Fruit fly (Drosophila melanogaster) whole organism, embryonic: ENCODE results near the gene CG5386.

Experiments used
- Aef1 ChIP-seq: fragments of 200-800 bp; sonication (Bioruptor generic); IDR thresholded peaks from 3 replicates; pipeline ENCODE4 v1.3.6; 2022; ENCODE audit warnings: missing biosample characterization, missing genetic modification characterization
- BEAF-32 ChIP-seq: fragments of 200-800 bp; sonication (Bioruptor generic); optimal IDR thresholded peaks from 3 replicates; lab custom pipeline; 2017; ENCODE audit warnings: missing biosample characterization, missing genetic modification characterization, mild to moderate bottlenecking, moderate library complexity, missing genetic modification reagents
- Blimp-1 ChIP-seq: fragments of 200-800 bp; sonication (Bioruptor generic); optimal IDR thresholded peaks from 3 replicates; lab custom pipeline; 2018; ENCODE audit warnings: missing biosample characterization, missing genetic modification characterization, mild to moderate bottlenecking, moderate library complexity, missing genetic modification reagents
- C15 ChIP-seq: fragments of 200-800 bp; sonication (Bioruptor generic); IDR thresholded peaks from 3 replicates; pipeline ENCODE4 v1.3.6; 2022; ENCODE audit warnings: missing biosample characterization, missing genetic modification characterization
- CG12391 ChIP-seq: fragments of 200-800 bp; sonication (Bioruptor generic); optimal IDR thresholded peaks from 3 replicates; lab custom pipeline; 2018; ENCODE audit warnings: missing biosample characterization, mild to moderate bottlenecking, missing genetic modification characterization, moderate library complexity
- CG13287 ChIP-seq: fragments of 200-800 bp; sonication (Bioruptor generic); IDR thresholded peaks from 2 replicates; pipeline ENCODE4 v1.3.6; 2022; ENCODE audit warnings: missing biosample characterization, missing genetic modification characterization; ENCODE audit not compliant: partially characterized antibody
- CG14860 ChIP-seq: fragments of 200-800 bp; sonication (Bioruptor generic); IDR thresholded peaks from 3 replicates; pipeline ENCODE4 v1.3.6; 2022; ENCODE audit warnings: missing biosample characterization, missing genetic modification characterization; ENCODE audit not compliant: partially characterized antibody
- CG17829 ChIP-seq: fragments of 200-800 bp; optimal IDR thresholded peaks from 2 replicates; lab custom pipeline; 2019; ENCODE audit warnings: missing biosample characterization, mild to moderate bottlenecking, missing genetic modification characterization, moderate library complexity
- CG1792 ChIP-seq: fragments of 200-800 bp; sonication (Bioruptor generic); optimal IDR thresholded peaks from 2 replicates; lab custom pipeline; 2016; ENCODE audit warnings: missing biosample characterization, missing genetic modification characterization
- CG18619 ChIP-seq: fragments of 200-800 bp; sonication (Bioruptor generic); optimal IDR thresholded peaks from 3 replicates; lab custom pipeline; 2017; ENCODE audit warnings: missing biosample characterization, mild to moderate bottlenecking, missing genetic modification characterization
- CG2678 ChIP-seq: fragments of 200-800 bp; sonication (Bioruptor generic); optimal IDR thresholded peaks from 3 replicates; lab custom pipeline; 2019; ENCODE audit warnings: missing biosample characterization, mild to moderate bottlenecking, missing genetic modification characterization, moderate library complexity
- CG2712 ChIP-seq: fragments of 200-800 bp; optimal IDR thresholded peaks from 3 replicates; lab custom pipeline; 2019; ENCODE audit warnings: missing biosample characterization, mild to moderate bottlenecking, missing genetic modification characterization, moderate library complexity
- CG4617 ChIP-seq: fragments of 200-800 bp; sonication (Bioruptor generic); optimal IDR thresholded peaks from 3 replicates; lab custom pipeline; 2016; ENCODE audit warnings: missing biosample characterization, missing genetic modification characterization, borderline replicate concordance
- CG4730 ChIP-seq: fragments of 200-800 bp; sonication (Bioruptor generic); IDR thresholded peaks from 2 replicates; pipeline ENCODE4 v1.3.6; 2022; ENCODE audit warnings: missing biosample characterization, missing genetic modification characterization
- CG6654 ChIP-seq: fragments of 200-800 bp; sonication (Bioruptor generic); optimal IDR thresholded peaks from 2 replicates; lab custom pipeline; 2017; ENCODE audit warnings: missing biosample characterization, mild to moderate bottlenecking, missing genetic modification characterization
- CG7786 ChIP-seq: fragments of 200-800 bp; sonication (Bioruptor generic); optimal IDR thresholded peaks from 2 replicates; lab custom pipeline; 2016; ENCODE audit warnings: missing biosample characterization, missing genetic modification characterization
- CG8924 ChIP-seq: fragments of 200-800 bp; optimal IDR thresholded peaks from 3 replicates; lab custom pipeline; 2019; ENCODE audit warnings: missing biosample characterization, mild to moderate bottlenecking, missing genetic modification characterization, moderate library complexity
- CG9797 ChIP-seq: fragments of 200-800 bp; sonication (Bioruptor generic); optimal IDR thresholded peaks from 3 replicates; lab custom pipeline; 2018; ENCODE audit warnings: missing biosample characterization, mild to moderate bottlenecking, missing genetic modification characterization
- CkIIα-i1 ChIP-seq: fragments of 200-800 bp; sonication (Bioruptor generic); IDR thresholded peaks from 2 replicates; pipeline ENCODE4 v1.3.6; 2022; ENCODE audit warnings: missing biosample characterization, missing genetic modification characterization
- D19A ChIP-seq: fragments of 200-800 bp; optimal IDR thresholded peaks from 3 replicates; lab custom pipeline; 2019; ENCODE audit warnings: missing biosample characterization, mild to moderate bottlenecking, missing genetic modification characterization, moderate library complexity
- Doc2 ChIP-seq: fragments of 200-800 bp; sonication (Bioruptor generic); IDR thresholded peaks from 2 replicates; pipeline ENCODE4 v1.3.6; 2022; ENCODE audit warnings: missing biosample characterization, missing genetic modification characterization
- Fer3 ChIP-seq: fragments of 200-800 bp; sonication (Bioruptor generic); optimal IDR thresholded peaks from 2 replicates; lab custom pipeline; 2018; ENCODE audit warnings: missing biosample characterization, mild to moderate bottlenecking, missing genetic modification characterization, moderate library complexity
- H2.0 ChIP-seq: fragments of 200-800 bp; sonication (Bioruptor generic); IDR thresholded peaks from 2 replicates; pipeline ENCODE4 v1.3.6; 2022; ENCODE audit warnings: missing biosample characterization, missing genetic modification characterization
- HLHmδ ChIP-seq: fragments of 200-800 bp; sonication (Bioruptor generic); optimal IDR thresholded peaks from 2 replicates; lab custom pipeline; 2018; ENCODE audit warnings: missing biosample characterization, mild to moderate bottlenecking, missing genetic modification characterization, moderate library complexity
- HmgD ChIP-seq: fragments of 200-800 bp; sonication (Bioruptor generic); optimal IDR thresholded peaks from 3 replicates; lab custom pipeline; 2016; ENCODE audit warnings: missing biosample characterization, missing genetic modification characterization
- HmgZ ChIP-seq: fragments of 200-800 bp; sonication (Bioruptor generic); optimal IDR thresholded peaks from 2 replicates; lab custom pipeline; 2018; ENCODE audit warnings: missing biosample characterization, mild to moderate bottlenecking, missing genetic modification characterization
- Myb ChIP-seq: fragments of 200-800 bp; sonication (Bioruptor generic); optimal IDR thresholded peaks from 2 replicates; lab custom pipeline; 2016; ENCODE audit warnings: missing biosample characterization, missing genetic modification characterization
- Nf-YA ChIP-seq: fragments of 200-800 bp; sonication (Bioruptor generic); IDR thresholded peaks from 2 replicates; pipeline ENCODE4 v1.3.6; 2022; ENCODE audit warnings: missing biosample characterization, missing genetic modification characterization
- Nf-YC ChIP-seq: fragments of 200-800 bp; optimal IDR thresholded peaks from 3 replicates; lab custom pipeline; 2019; ENCODE audit warnings: missing biosample characterization, mild to moderate bottlenecking, missing genetic modification characterization, moderate library complexity
- Oaz ChIP-seq: fragments of 200-800 bp; sonication (Bioruptor generic); IDR thresholded peaks from 2 replicates; pipeline ENCODE4 v1.3.6; 2022; ENCODE audit warnings: missing biosample characterization, missing genetic modification characterization
- PHDP ChIP-seq: fragments of 200-800 bp; sonication (Bioruptor generic); optimal IDR thresholded peaks from 3 replicates; lab custom pipeline; 2018; ENCODE audit warnings: missing biosample characterization, mild to moderate bottlenecking, missing genetic modification characterization, moderate library complexity
- Ravus ChIP-seq: fragments of 200-800 bp; sonication (Bioruptor generic); IDR thresholded peaks from 2 replicates; pipeline ENCODE4 v1.3.6; 2022; ENCODE audit warnings: missing biosample characterization, missing genetic modification characterization
- Sox102F ChIP-seq: fragments of 200-800 bp; sonication (Bioruptor generic); optimal IDR thresholded peaks from 2 replicates; lab custom pipeline; 2018; ENCODE audit warnings: missing biosample characterization, mild to moderate bottlenecking, missing genetic modification characterization, moderate library complexity
- Tbp ChIP-seq: fragments of >200 bp; optimal IDR thresholded peaks from 2 replicates; lab custom pipeline; 2018; ENCODE audit warnings: missing biosample characterization, missing genetic modification characterization
- YL-1 ChIP-seq: fragments of 200-800 bp; sonication (Bioruptor generic); optimal IDR thresholded peaks from 3 replicates; lab custom pipeline; 2017; ENCODE audit warnings: missing biosample characterization, mild to moderate bottlenecking, missing genetic modification characterization
- ac ChIP-seq: fragments of 200-800 bp; sonication (Bioruptor generic); optimal IDR thresholded peaks from 3 replicates; lab custom pipeline; 2017; ENCODE audit warnings: missing biosample characterization, mild to moderate bottlenecking, missing genetic modification characterization
- chif ChIP-seq, 2 experiments: fragments of 200-800 bp; sonication (Bioruptor generic); optimal IDR thresholded peaks; 3 replicates each; lab custom pipeline; 2016; ENCODE audit warnings: missing biosample characterization in 2 of 2, missing genetic modification characterization in 2 of 2
- chn ChIP-seq: fragments of 200-800 bp; sonication (Bioruptor generic); optimal IDR thresholded peaks from 2 replicates; lab custom pipeline; 2016; ENCODE audit warnings: missing biosample characterization, missing genetic modification characterization
- dimm ChIP-seq: fragments of 200-800 bp; sonication (Bioruptor generic); IDR thresholded peaks from 2 replicates; pipeline ENCODE4 v1.3.6; 2022; ENCODE audit warnings: missing biosample characterization, missing genetic modification characterization
- grau ChIP-seq: fragments of 200-800 bp; optimal IDR thresholded peaks from 3 replicates; lab custom pipeline; 2019; ENCODE audit warnings: missing biosample characterization, mild to moderate bottlenecking, missing genetic modification characterization, moderate library complexity
- lov ChIP-seq, 2 experiments: fragments of 200-800 bp in 1 of 2; fragments of >200 bp in 1 of 2; sonication (Bioruptor generic) in 1 of 2; IDR thresholded peaks in 1 of 2; optimal IDR thresholded peaks in 1 of 2; 2 replicates in 1 of 2; 3 replicates in 1 of 2; pipeline versions ENCODE4 v1.3.6 to Lab custom; 2017 to 2022; ENCODE audit warnings: missing biosample characterization in 1 of 2, missing genetic modification characterization in 1 of 2
- nerfin-2 ChIP-seq: fragments of 200-800 bp; sonication (Bioruptor generic); IDR thresholded peaks from 2 replicates; pipeline ENCODE4 v1.3.6; 2022; ENCODE audit warnings: missing biosample characterization, missing genetic modification characterization; ENCODE audit not compliant: partially characterized antibody
- pfk ChIP-seq: fragments of 200-800 bp; sonication (Bioruptor generic); optimal IDR thresholded peaks from 2 replicates; lab custom pipeline; 2018; ENCODE audit warnings: missing biosample characterization, mild to moderate bottlenecking, missing genetic modification characterization, moderate library complexity
- pita ChIP-seq: fragments of 200-800 bp; sonication (Bioruptor generic); optimal IDR thresholded peaks from 2 replicates; lab custom pipeline; 2017; ENCODE audit warnings: missing biosample characterization, mild to moderate bottlenecking, missing genetic modification characterization
- so ChIP-seq: fragments of 200-800 bp; sonication (Bioruptor generic); IDR thresholded peaks from 3 replicates; pipeline ENCODE4 v1.3.6; 2022; ENCODE audit warnings: missing biosample characterization, missing genetic modification characterization
- tap ChIP-seq: fragments of 200-800 bp; optimal IDR thresholded peaks from 3 replicates; lab custom pipeline; 2019; ENCODE audit warnings: missing biosample characterization, mild to moderate bottlenecking, missing genetic modification characterization, moderate library complexity
- tx ChIP-seq: fragments of 200-800 bp; sonication (Bioruptor generic); optimal IDR thresholded peaks from 2 replicates; lab custom pipeline; 2016; ENCODE audit warnings: missing biosample characterization, missing genetic modification characterization
- unc-4 ChIP-seq: fragments of 200-800 bp; sonication (Bioruptor generic); IDR thresholded peaks from 2 replicates; pipeline ENCODE4 v1.3.6; 2022; ENCODE audit warnings: missing biosample characterization, missing genetic modification characterization; ENCODE audit not compliant: partially characterized antibody
- vnd ChIP-seq: fragments of 200-800 bp; sonication (Bioruptor generic); IDR thresholded peaks from 3 replicates; pipeline ENCODE4 v1.3.6; 2022; ENCODE audit warnings: missing biosample characterization, missing genetic modification characterization; ENCODE audit not compliant: partially characterized antibody

Gene CG5386

dm6 chr3R:22358810-22359209 is 16.8 kb upstream of the CG5386 start (continued):
- TF ChIP-seq lov (optimal IDR thresholded peaks at IDR 0.05; lab: Kevin White, UChicago) = no peak
- peak; percentile 74; the same call in 1 of the 3 replicates for TF ChIP-seq lov (GFP tag; IDR thresholded peaks at IDR 0.05; lab: Robert Waterston, UW)
- no peak for TF ChIP-seq dimm (GFP tag; lab: Robert Waterston, UW)
- TF ChIP-seq chif (GFP tag; optimal IDR thresholded peaks at IDR 0.05; lab: Kevin White, UChicago) = peak; percentile 52 to 60
- TF ChIP-seq PHDP (tag; lab: Kevin White, UChicago) = peak; percentile 77
- no peak; the same call in 1 of the 2 replicates for TF ChIP-seq Ravus (GFP tag; lab: Robert Waterston, UW)
- peak; percentile 81 for TF ChIP-seq CG2678
- no peak for TF ChIP-seq CkIIα-i1 (GFP tag; lab: Robert Waterston, UW)
- peak; percentile 58 for TF ChIP-seq grau (tag; lab: Kevin White, UChicago)
- no peak for TF ChIP-seq tx (GFP tag; lab: Kevin White, UChicago)
- TF ChIP-seq nerfin-2 = no peak
- no peak for TF ChIP-seq C15 (GFP tag; lab: Robert Waterston, UW)
- TF ChIP-seq Nf-YC (tag; lab: Kevin White, UChicago) = no peak
- TF ChIP-seq YL-1 (GFP tag; lab: Kevin White, UChicago) = peak; percentile 32
- no peak for TF ChIP-seq HLHmδ (GFP tag; lab: Kevin White, UChicago)
- peak; percentile 58 for TF ChIP-seq CG18619 (GFP tag; lab: Kevin White, UChicago)
- TF ChIP-seq unc-4 = no peak
- no peak for TF ChIP-seq CG9797
- TF ChIP-seq Nf-YA (GFP tag; lab: Robert Waterston, UW) = peak; percentile 53; the same call in 1 of the 2 replicates
- peak; percentile 40; the same call in 1 of the 2 replicates for TF ChIP-seq H2.0 (GFP tag; lab: Robert Waterston, UW)
- peak; percentile 28 for TF ChIP-seq CG7786 (GFP tag; lab: Kevin White, UChicago)
- TF ChIP-seq CG6654 (GFP tag; lab: Kevin White, UChicago) = no peak
- no peak for TF ChIP-seq BEAF-32 (GFP tag; lab: Kevin White, UChicago)
- no peak for TF ChIP-seq CG4617 (GFP tag; lab: Kevin White, UChicago)
- TF ChIP-seq ac = peak; percentile 57
- peak; percentile 47; the same call in 1 of the 3 replicates for TF ChIP-seq Aef1 (GFP tag; lab: Robert Waterston, UW)
- peak; percentile 53 for TF ChIP-seq chn
- peak; percentile 71 for TF ChIP-seq CG4730 (GFP tag; lab: Robert Waterston, UW)
- no peak for TF ChIP-seq CG13287
- TF ChIP-seq CG2712 (tag; lab: Kevin White, UChicago) = peak; percentile 79
- TF ChIP-seq Doc2 = 0 out of 2 replicates have a peak, but pooled peaks have one; percentile 12
- no peak for TF ChIP-seq Oaz
- peak; percentile 33 for TF ChIP-seq HmgZ
- TF ChIP-seq CG17829 = peak; percentile 78
- peak; percentile 73 for TF ChIP-seq tap (tag; lab: Kevin White, UChicago)
- no peak for TF ChIP-seq CG14860
- peak; percentile 73 for TF ChIP-seq CG1792 (GFP tag; lab: Kevin White, UChicago)
- no peak for TF ChIP-seq pfk
- TF ChIP-seq so (GFP tag; lab: Robert Waterston, UW) = peak; percentile 58; the same call in 1 of the 3 replicates
- TF ChIP-seq pita (GFP tag; lab: Kevin White, UChicago) = no peak
- peak; percentile 72 for TF ChIP-seq CG8924 (tag; lab: Kevin White, UChicago)
- TF ChIP-seq Blimp-1 (GFP tag; lab: Kevin White, UChicago) = peak; percentile 88
- no peak for TF ChIP-seq Myb (GFP tag; lab: Kevin White, UChicago)
- TF ChIP-seq Sox102F = peak; percentile 76
- peak; percentile 74 for TF ChIP-seq Fer3 (tag; lab: Kevin White, UChicago)
- no peak for TF ChIP-seq vnd
- peak; percentile 60 for TF ChIP-seq D19A (tag; lab: Kevin White, UChicago)
- TF ChIP-seq HmgD (GFP tag; lab: Kevin White, UChicago) = peak; percentile 20
- peak; percentile 73 for TF ChIP-seq CG12391
- no peak for TF ChIP-seq Tbp (GFP tag; lab: Kevin White, UChicago)
